Worm (Caenorhabditis elegans): ENCODE results near the gene srbc-45.
A peak's percentile ranks its signal among the peaks of the same experiment; 100 is the strongest.

The srbc-45 gene

ce11 chrV:12780248-12780647, 23.1 kb upstream of the srbc-45 start (continued):
- TF ChIP-seq akir-1 (GFP tag; optimal IDR thresholded peaks at IDR 0.05) (no peak), hlh-26 (GFP tag; conservative IDR thresholded peaks at IDR 0.05) (no peak), madf-8 (GFP tag; conservative IDR thresholded peaks at IDR 0.05) (no peak), ets-4 (GFP tag; optimal IDR thresholded peaks at IDR 0.05) (peak; percentile 74), cebp-2 (GFP tag; IDR thresholded peaks at IDR 0.05) (peak; percentile 80; the same call in 1 of the 2 replicates), tbx-9 (tag; optimal IDR thresholded peaks at IDR 0.05; ENCODE audit: borderline replicate concordance) (no peak), unc-62 (GFP tag; optimal IDR thresholded peaks at IDR 0.05) (no peak), T26A5.8 (tag; optimal IDR thresholded peaks at IDR 0.05) (peak; percentile 59), F49E8.2 (tag; optimal IDR thresholded peaks at IDR 0.05; ENCODE audit: insufficient read depth) (no peak), F33H1.4 (GFP tag; IDR thresholded peaks at IDR 0.05) (no peak; the same call in 1 of the 2 replicates), repo-1 (tag; optimal IDR thresholded peaks at IDR 0.05) (peak; percentile 15), gei-17 (GFP tag; optimal IDR thresholded peaks at IDR 0.05) (peak; percentile 13), dpl-1 (GFP tag; optimal IDR thresholded peaks at IDR 0.05) (no peak), T07F8.4 (tag; optimal IDR thresholded peaks at IDR 0.05) (peak; percentile 71), F37B4.10 (GFP tag; IDR thresholded peaks at IDR 0.05) (0 out of 2 replicates have a peak, but pooled peaks have one; percentile 45), F39B2.1 (GFP tag; IDR thresholded peaks at IDR 0.05) (no peak), madf-6 (GFP tag; IDR thresholded peaks at IDR 0.05) (no peak), aptf-2 (GFP tag; conservative IDR thresholded peaks at IDR 0.05) (peak; percentile 64; the same call in 1 of the 2 replicates)

ce11 chrV:12784861-12785260, 18.5 kb upstream of the srbc-45 start, which contains the start of gene sre-20:
sre-20 (minus strand) TSS chrV:12784961.
- no peak for TF ChIP-seq snpc-3.4 (tag; optimal IDR thresholded peaks at IDR 0.05)
- TF ChIP-seq unc-130 (GFP tag; optimal IDR thresholded peaks at IDR 0.05): no peak
- no peak for TF ChIP-seq Y56A3A.18 (GFP tag; IDR thresholded peaks at IDR 0.05)
- no peak for TF ChIP-seq rcor-1 (GFP tag; IDR thresholded peaks at IDR 0.05)
- no peak for TF ChIP-seq F39B2.1 (GFP tag; IDR thresholded peaks at IDR 0.05)
- no peak for TF ChIP-seq sdz-38 (tag; optimal IDR thresholded peaks at IDR 0.05)

ce11 chrV:12786340-12786739, 17.0 kb upstream of the srbc-45 start:
- TF ChIP-seq snpc-4 (GFP tag; optimal IDR thresholded peaks at IDR 0.05): no peak
- TF ChIP-seq snpc-4 (tag; optimal IDR thresholded peaks at IDR 0.05): no peak
- no peak for TF ChIP-seq B0336.3 (GFP tag; IDR thresholded peaks at IDR 0.05)
- no peak for TF ChIP-seq atf-7 (tag; optimal IDR thresholded peaks at IDR 0.05)
- TF ChIP-seq attf-5 (GFP tag; optimal IDR thresholded peaks at IDR 0.05): no peak
- TF ChIP-seq ceh-79 (tag; optimal IDR thresholded peaks at IDR 0.05): no peak
- no peak for TF ChIP-seq dpff-1 (tag; optimal IDR thresholded peaks at IDR 0.05)
- no peak for TF ChIP-seq hrde-1 (tag; optimal IDR thresholded peaks at IDR 0.05; ENCODE audit: borderline replicate concordance)
- TF ChIP-seq C17E4.6 (GFP tag; IDR thresholded peaks at IDR 0.05): no peak
- TF ChIP-seq lir-1 (GFP tag; conservative IDR thresholded peaks at IDR 0.05): no peak
- no peak for TF ChIP-seq efl-1 (GFP tag; optimal IDR thresholded peaks at IDR 0.05)
- no peak for TF ChIP-seq akir-1 (GFP tag; optimal IDR thresholded peaks at IDR 0.05)
- no peak for TF ChIP-seq snpc-3.4 (tag; optimal IDR thresholded peaks at IDR 0.05)
- TF ChIP-seq hmg-20 (GFP tag; IDR thresholded peaks at IDR 0.05): no peak
- TF ChIP-seq chd-7 (tag; optimal IDR thresholded peaks at IDR 0.05): no peak
- no peak for TF ChIP-seq die-1 (tag; optimal IDR thresholded peaks at IDR 0.05)
